Worm (Caenorhabditis elegans) whole organism, L4/young adult: ENCODE results near the gene srz-12.

Experiments used
- W03F9.2 ChIP-seq: fragments of 150-350 bp; optimal IDR thresholded peaks from 2 replicates; lab custom pipeline; 2014; ENCODE audit warnings: missing biosample characterization, missing genetic modification characterization
- dao-5 ChIP-seq: sonication (generic microtip); optimal IDR thresholded peaks from 2 replicates; lab custom pipeline; 2016; ENCODE audit warnings: missing genotype, missing genetic modification characterization, moderate library complexity, missing compliant biosample characterization
- him-1 ChIP-seq: sonication (generic microtip); optimal IDR thresholded peaks from 2 replicates; lab custom pipeline; 2016; ENCODE audit warnings: missing genotype, missing genetic modification reagents, missing genetic modification characterization, missing compliant biosample characterization

ce11 chrV:15829907-15830306, 32.6 kb downstream of the srz-12 start, which contains the start of gene srbc-55:
- TF ChIP-seq dao-5 (tag; lab: Kevin White, UChicago) (no peak), him-1 (tag; lab: Kevin White, UChicago) (no peak), W03F9.2 (no peak)
